Worm (Caenorhabditis elegans) whole organism, young adult: ENCODE measurements around the gene M03C11.1.

ENCODE experiments used
- B0336.3 ChIP-seq: fragments of 200-800 bp; sonication (Bioruptor generic); IDR thresholded peaks from 2 replicates; pipeline ENCODE4 v1.3.6; 2022; ENCODE audit warnings: missing genetic modification characterization, missing compliant biosample characterization
- C17E4.6 ChIP-seq: fragments of 200-800 bp; sonication (Bioruptor generic); IDR thresholded peaks from 2 replicates; pipeline ENCODE4 v1.3.6; 2022; ENCODE audit warnings: missing genetic modification reagents, missing genetic modification characterization, missing compliant biosample characterization
- F37B4.10 ChIP-seq: fragments of 200-800 bp; sonication (Bioruptor generic); IDR thresholded peaks from 2 replicates; pipeline ENCODE4 v1.3.6; 2022; ENCODE audit warnings: missing genetic modification characterization, missing compliant biosample characterization
- K12H6.12 ChIP-seq: fragments of 200-800 bp; sonication (Bioruptor generic); optimal IDR thresholded peaks from 2 replicates; lab custom pipeline; 2018; ENCODE audit warnings: mild to moderate bottlenecking, missing genetic modification characterization, missing compliant biosample characterization
- T26A5.8 ChIP-seq: sonication (generic microtip); optimal IDR thresholded peaks from 2 replicates; lab custom pipeline; 2016; ENCODE audit warnings: missing genetic modification characterization, missing compliant biosample characterization
- Y95B8A.8 ChIP-seq: fragments of 200-800 bp; sonication (Bioruptor generic); IDR thresholded peaks from 2 replicates; pipeline ENCODE4 v1.3.6; 2022; ENCODE audit warnings: missing genetic modification reagents, missing genetic modification characterization, missing compliant biosample characterization
- akir-1 ChIP-seq: fragments of 200-800 bp; sonication (Bioruptor generic); optimal IDR thresholded peaks from 2 replicates; lab custom pipeline; 2018; ENCODE audit warnings: mild to moderate bottlenecking, missing genetic modification characterization, moderate library complexity, missing compliant biosample characterization
- aptf-2 ChIP-seq: fragments of 200-800 bp; sonication (Bioruptor generic); conservative IDR thresholded peaks from 2 replicates; pipeline ENCODE4 v1.3.6; 2022; ENCODE audit warnings: missing genetic modification reagents, missing genetic modification characterization, missing compliant biosample characterization
- bed-1 ChIP-seq: fragments of 200-800 bp; sonication (Bioruptor generic); IDR thresholded peaks from 2 replicates; pipeline ENCODE4 v1.3.6; 2022; ENCODE audit warnings: missing genetic modification reagents, missing genetic modification characterization, missing compliant biosample characterization
- cebp-1 ChIP-seq, 2 experiments: fragments of 200-800 bp in 1 of 2; sonication (Bioruptor generic) in 1 of 2; sonication (generic microtip) in 1 of 2; IDR thresholded peaks in 1 of 2; optimal IDR thresholded peaks in 1 of 2; 2 replicates each; pipeline versions ENCODE4 v1.3.6 to Lab custom; 2017 to 2022; ENCODE audit warnings: missing compliant biosample characterization in 2 of 2, missing genetic modification characterization in 2 of 2, mild to moderate bottlenecking in 1 of 2, missing genetic modification reagents in 1 of 2, moderate library complexity in 1 of 2
- ceh-27 ChIP-seq: fragments of 200-800 bp; sonication (Bioruptor generic); optimal IDR thresholded peaks from 2 replicates; lab custom pipeline; 2018; ENCODE audit warnings: mild to moderate bottlenecking, missing genetic modification characterization, moderate library complexity, missing compliant biosample characterization
- ets-4 ChIP-seq: fragments of 200-800 bp; sonication (Bioruptor generic); optimal IDR thresholded peaks from 2 replicates; lab custom pipeline; 2018; ENCODE audit warnings: mild to moderate bottlenecking, missing genetic modification characterization, missing compliant biosample characterization
- hmg-1.2 ChIP-seq: fragments of 200-800 bp; sonication (Bioruptor generic); IDR thresholded peaks from 2 replicates; pipeline ENCODE4 v1.3.6; 2022; ENCODE audit warnings: missing genetic modification reagents, missing genetic modification characterization, missing compliant biosample characterization
- hrde-1 ChIP-seq: sonication (generic microtip); optimal IDR thresholded peaks from 2 replicates; lab custom pipeline; 2016; ENCODE audit warnings: missing genetic modification characterization, mild to moderate bottlenecking, missing compliant biosample characterization, moderate library complexity, missing genotype, missing genetic modification reagents, borderline replicate concordance
- lsl-1 ChIP-seq: fragments of 200-800 bp; sonication (Bioruptor generic); optimal IDR thresholded peaks from 2 replicates; lab custom pipeline; 2018; ENCODE audit warnings: mild to moderate bottlenecking, missing genetic modification characterization, moderate library complexity, missing compliant biosample characterization
- mel-28 ChIP-seq: sonication (generic microtip); optimal IDR thresholded peaks from 2 replicates; lab custom pipeline; 2016; ENCODE audit warnings: borderline replicate concordance, mild to moderate bottlenecking, missing genetic modification characterization, missing compliant biosample characterization
- nfya-1 ChIP-seq: sonication (generic microtip); optimal IDR thresholded peaks from 2 replicates; lab custom pipeline; 2017; ENCODE audit warnings: antibody characterized with exemption, missing compliant biosample characterization, missing genetic modification characterization, borderline replicate concordance; ENCODE audit not compliant: insufficient read depth
- nfyb-1 ChIP-seq: fragments of 200-800 bp; sonication (Bioruptor generic); IDR thresholded peaks from 2 replicates; pipeline ENCODE4 v1.3.6; 2022; ENCODE audit warnings: missing genetic modification reagents, missing genetic modification characterization, missing compliant biosample characterization
- nhr-80 ChIP-seq: sonication (generic microtip); optimal IDR thresholded peaks from 2 replicates; lab custom pipeline; 2016; ENCODE audit warnings: missing genetic modification characterization, missing compliant biosample characterization
- repo-1 ChIP-seq: sonication (generic microtip); optimal IDR thresholded peaks from 2 replicates; lab custom pipeline; 2017; ENCODE audit warnings: mild to moderate bottlenecking, missing genetic modification characterization, missing compliant biosample characterization
- rpc-1 ChIP-seq, 2 experiments: fragments of 150-350 bp in 1 of 2; sonication (generic microtip) in 1 of 2; optimal IDR thresholded peaks; 2 replicates each; lab custom pipeline; 2014 to 2018; ENCODE audit warnings: missing biosample characterization in 1 of 2, missing genetic modification characterization in 1 of 2, missing genetic modification reagents in 1 of 2, missing genotype in 1 of 2
- snpc-1.1 ChIP-seq: sonication (generic microtip); optimal IDR thresholded peaks from 2 replicates; lab custom pipeline; 2017; ENCODE audit warnings: missing genetic modification characterization, mild to moderate bottlenecking, missing compliant biosample characterization, antibody characterized with exemption, moderate library complexity, missing genotype, missing genetic modification reagents; ENCODE audit not compliant: insufficient read depth
- snpc-4 ChIP-seq, 5 experiments: fragments of 150-350 bp in 1 of 5; sonication (generic microtip) in 4 of 5; optimal IDR thresholded peaks; 2 replicates each; lab custom pipeline; 2014 to 2018; ENCODE audit warnings: missing genetic modification characterization in 5 of 5, missing biosample characterization in 3 of 5, antibody characterized with exemption in 2 of 5, mild to moderate bottlenecking in 2 of 5, missing compliant biosample characterization in 2 of 5, missing genotype in 2 of 5, moderate library complexity in 2 of 5, missing genetic modification reagents in 1 of 5
- tbp1 ChIP-seq: fragments of 200-800 bp; sonication (Bioruptor generic); optimal IDR thresholded peaks from 2 replicates; lab custom pipeline; 2018; ENCODE audit warnings: mild to moderate bottlenecking, missing genetic modification characterization, missing compliant biosample characterization
- ztf-22 ChIP-seq: fragments of 200-800 bp; sonication (Bioruptor generic); optimal IDR thresholded peaks from 2 replicates; lab custom pipeline; 2018; ENCODE audit warnings: mild to moderate bottlenecking, missing genetic modification characterization, moderate library complexity, missing compliant biosample characterization
- ztf-25 ChIP-seq: fragments of 200-800 bp; sonication (Bioruptor generic); IDR thresholded peaks from 2 replicates; pipeline ENCODE4 v1.3.6; 2022; ENCODE audit warnings: missing genetic modification reagents, missing genetic modification characterization, missing compliant biosample characterization
- ztf-28 ChIP-seq: fragments of 200-800 bp; sonication (Bioruptor generic); IDR thresholded peaks from 2 replicates; pipeline ENCODE4 v1.3.6; 2022; ENCODE audit warnings: missing genetic modification reagents, missing genetic modification characterization, missing compliant biosample characterization

M03C11.1 gene

ce11 chrIII:10381473-10381872 lies 14.4 kb downstream of the M03C11.1 start, which contains the start of gene C38H2.2:
C38H2.2 (plus strand) TSS chrIII:10381773.
- no peak for TF ChIP-seq ets-4
- TF ChIP-seq lsl-1 (GFP tag; lab: Kevin White, UChicago), result no peak
- TF ChIP-seq rpc-1 (optimal IDR thresholded peaks at IDR 0.05; lab: Kevin White, UChicago), result no peak
- no peak for TF ChIP-seq rpc-1 (tag; optimal IDR thresholded peaks at IDR 0.05; lab: Kevin White, UChicago)
- no peak for TF ChIP-seq hmg-1.2 (GFP tag; lab: Robert Waterston, UW)
- TF ChIP-seq tbp1, result no peak
- no peak for TF ChIP-seq B0336.3 (GFP tag; lab: Robert Waterston, UW)
- TF ChIP-seq ztf-28, result no peak
- no peak for TF ChIP-seq hrde-1 (tag; lab: Kevin White, UChicago)
- TF ChIP-seq ztf-25, result no peak
- no peak for TF ChIP-seq Y95B8A.8 (GFP tag; lab: Robert Waterston, UW)
- no peak for TF ChIP-seq T26A5.8 (tag; lab: Kevin White, UChicago)

- TF ChIP-seq snpc-4 (GFP tag; optimal IDR thresholded peaks at IDR 0.05; lab: Kevin White, UChicago), result no peak
- TF ChIP-seq snpc-4 (tag; optimal IDR thresholded peaks at IDR 0.05; lab: Kevin White, UChicago), result no peak
- peak; percentile 58; the same call in 1 of the 2 replicates for TF ChIP-seq hmg-1.2 (GFP tag; lab: Robert Waterston, UW)
- TF ChIP-seq aptf-2 (GFP tag; lab: Robert Waterston, UW), result no peak
- TF ChIP-seq nfya-1, result no peak
- TF ChIP-seq ztf-22 (GFP tag; lab: Kevin White, UChicago), result no peak
- TF ChIP-seq, all 124 proteins: peak for 1
Observed at ce11 chrIII:10380640-10381039, 15.2 kb downstream of the M03C11.1 start.

ce11 chrIII:10379632-10380031 lies 16.3 kb downstream of the M03C11.1 start:
- TF ChIP-seq cebp-1 (GFP tag; IDR thresholded peaks at IDR 0.05; lab: Robert Waterston, UW), result no peak
- TF ChIP-seq cebp-1 (tag; optimal IDR thresholded peaks at IDR 0.05; lab: Kevin White, UChicago), result peak; percentile 29
- TF ChIP-seq akir-1 (GFP tag; lab: Kevin White, UChicago), result no peak
- TF ChIP-seq hmg-1.2 (GFP tag; lab: Robert Waterston, UW), result peak; percentile 80

- TF ChIP-seq nhr-80 (tag; lab: Kevin White, UChicago), result peak; percentile 57
- TF ChIP-seq C17E4.6 (GFP tag; lab: Robert Waterston, UW), result no peak
Observed at ce11 chrIII:10378899-10379298, 17.0 kb downstream of the M03C11.1 start.

ce11 chrIII:10376041-10376440 lies 19.8 kb downstream of the M03C11.1 start:
- TF ChIP-seq nhr-80 (tag; lab: Kevin White, UChicago), result peak; percentile 67
- TF ChIP-seq bed-1 (GFP tag; lab: Robert Waterston, UW), result no peak

ce11 chrIII:10373845-10374244 lies 22.0 kb downstream of the M03C11.1 start:
- 0 out of 2 replicates have a peak, but pooled peaks have one; percentile 41 for TF ChIP-seq F37B4.10 (GFP tag; lab: Robert Waterston, UW)
- TF ChIP-seq repo-1 (tag; lab: Kevin White, UChicago), result no peak
- TF ChIP-seq, all 124 proteins: peak for 1

- TF ChIP-seq snpc-1.1 (tag; lab: Kevin White, UChicago) (no peak), mel-28 (tag; lab: Kevin White, UChicago) (no peak), nfyb-1 (GFP tag; lab: Robert Waterston, UW) (no peak), K12H6.12 (peak; percentile 44), ceh-27 (GFP tag; lab: Kevin White, UChicago) (peak; percentile 4)
Observed at ce11 chrIII:10367355-10367909, 28.5 kb downstream of the M03C11.1 start.
